Fruit fly (Drosophila melanogaster) whole organism, embryonic: ENCODE data around the gene Iyd.

Source experiments
- Antp ChIP-seq: fragments of 200-800 bp; sonication (Bioruptor generic); optimal IDR thresholded peaks from 3 replicates; lab custom pipeline; 2016; ENCODE audit warnings: missing biosample characterization, missing genetic modification characterization
- Bdp1 ChIP-seq: fragments of 200-800 bp; sonication (Bioruptor generic); optimal IDR thresholded peaks from 3 replicates; lab custom pipeline; 2016; ENCODE audit warnings: missing biosample characterization, missing genetic modification characterization
- Bgb ChIP-seq: fragments of 200-800 bp; sonication (Bioruptor generic); IDR thresholded peaks from 2 replicates; pipeline ENCODE4 v1.3.6; 2022; ENCODE audit warnings: missing biosample characterization, missing genetic modification characterization; ENCODE audit not compliant: partially characterized antibody
- CG1024 ChIP-seq: fragments of 200-800 bp; sonication (Bioruptor generic); IDR thresholded peaks from 2 replicates; pipeline ENCODE4 v1.3.6; 2022; ENCODE audit warnings: missing biosample characterization, missing genetic modification characterization
- CG10274 ChIP-seq: fragments of 200-800 bp; sonication (Bioruptor generic); optimal IDR thresholded peaks from 3 replicates; lab custom pipeline; 2017; ENCODE audit warnings: missing biosample characterization, mild to moderate bottlenecking, missing genetic modification characterization
- CG11093 ChIP-seq: fragments of 200-800 bp; sonication (Bioruptor generic); IDR thresholded peaks from 3 replicates; pipeline ENCODE4 v1.3.6; 2022; ENCODE audit warnings: missing biosample characterization, missing genetic modification characterization
- CG11504 ChIP-seq: fragments of 200-800 bp; sonication (Bioruptor generic); optimal IDR thresholded peaks from 3 replicates; lab custom pipeline; 2019; ENCODE audit warnings: missing biosample characterization, mild to moderate bottlenecking, missing genetic modification characterization, moderate library complexity
- CG11696 ChIP-seq: fragments of 200-800 bp; sonication (Bioruptor generic); IDR thresholded peaks from 2 replicates; pipeline ENCODE4 v1.3.6; 2022; ENCODE audit warnings: missing biosample characterization, missing genetic modification characterization
- CG12155 ChIP-seq: fragments of 200-800 bp; sonication (Bioruptor generic); optimal IDR thresholded peaks from 3 replicates; lab custom pipeline; 2016; ENCODE audit warnings: missing biosample characterization, missing genetic modification characterization
- CG13296 ChIP-seq: fragments of 200-800 bp; sonication (Bioruptor generic); optimal IDR thresholded peaks from 3 replicates; lab custom pipeline; 2018; ENCODE audit warnings: missing biosample characterization, mild to moderate bottlenecking, missing genetic modification characterization
- CG15514 ChIP-seq: fragments of 200-800 bp; sonication (Bioruptor generic); optimal IDR thresholded peaks from 3 replicates; lab custom pipeline; 2017; ENCODE audit warnings: missing biosample characterization, missing genetic modification characterization, mild to moderate bottlenecking, moderate library complexity, missing genetic modification reagents
- CG1603 ChIP-seq: fragments of 200-800 bp; sonication (Bioruptor generic); optimal IDR thresholded peaks from 2 replicates; lab custom pipeline; 2019; ENCODE audit warnings: missing biosample characterization, mild to moderate bottlenecking, missing genetic modification characterization, moderate library complexity
- CG17186 ChIP-seq: fragments of 200-800 bp; sonication (Bioruptor generic); optimal IDR thresholded peaks from 3 replicates; lab custom pipeline; 2017; ENCODE audit warnings: missing biosample characterization, missing genetic modification reagents, missing genetic modification characterization
- CG1832 ChIP-seq: fragments of 200-800 bp; sonication (Bioruptor generic); optimal IDR thresholded peaks from 2 replicates; lab custom pipeline; 2017; ENCODE audit warnings: missing biosample characterization, mild to moderate bottlenecking, missing genetic modification characterization, inconsistent platforms
- CG2116 ChIP-seq: fragments of 200-800 bp; sonication (Bioruptor generic); optimal IDR thresholded peaks from 3 replicates; lab custom pipeline; 2018; ENCODE audit warnings: missing biosample characterization, mild to moderate bottlenecking, missing genetic modification characterization
- CG3065 ChIP-seq: fragments of 200-800 bp; sonication (Bioruptor generic); optimal IDR thresholded peaks from 2 replicates; lab custom pipeline; 2016; ENCODE audit warnings: missing biosample characterization, missing genetic modification characterization
- CG31224 ChIP-seq: fragments of 200-800 bp; sonication (Bioruptor generic); IDR thresholded peaks from 2 replicates; pipeline ENCODE4 v1.3.6; 2022; ENCODE audit warnings: missing biosample characterization, missing genetic modification characterization
- CG32772 ChIP-seq: fragments of 200-800 bp; sonication (Bioruptor generic); IDR thresholded peaks from 2 replicates; pipeline ENCODE4 v1.3.6; 2022; ENCODE audit warnings: missing biosample characterization, missing genetic modification characterization
- CG34224 ChIP-seq: fragments of 200-800 bp; sonication (Bioruptor generic); IDR thresholded peaks from 3 replicates; pipeline ENCODE4 v1.3.6; 2022; ENCODE audit warnings: missing biosample characterization, missing genetic modification characterization; ENCODE audit not compliant: partially characterized antibody
- CG5245 ChIP-seq: fragments of 200-800 bp; sonication (Bioruptor generic); optimal IDR thresholded peaks from 3 replicates; lab custom pipeline; 2016; ENCODE audit warnings: missing biosample characterization, missing genetic modification characterization
- CG6654 ChIP-seq: fragments of 200-800 bp; sonication (Bioruptor generic); optimal IDR thresholded peaks from 2 replicates; lab custom pipeline; 2017; ENCODE audit warnings: missing biosample characterization, mild to moderate bottlenecking, missing genetic modification characterization
- CG7928 ChIP-seq: fragments of 200-800 bp; sonication (Bioruptor generic); optimal IDR thresholded peaks from 2 replicates; lab custom pipeline; 2017; ENCODE audit warnings: missing biosample characterization, mild to moderate bottlenecking, missing genetic modification characterization
- CG8478 ChIP-seq: fragments of >200 bp; optimal IDR thresholded peaks from 2 replicates; lab custom pipeline; 2018
- CG8924 ChIP-seq: fragments of 200-800 bp; optimal IDR thresholded peaks from 3 replicates; lab custom pipeline; 2019; ENCODE audit warnings: missing biosample characterization, mild to moderate bottlenecking, missing genetic modification characterization, moderate library complexity
- CG9437 ChIP-seq: fragments of 200-800 bp; sonication (Bioruptor generic); optimal IDR thresholded peaks from 2 replicates; lab custom pipeline; 2018; ENCODE audit warnings: missing biosample characterization, mild to moderate bottlenecking, missing genetic modification characterization
- CrebB ChIP-seq: fragments of 200-800 bp; sonication (Bioruptor generic); optimal IDR thresholded peaks from 3 replicates; lab custom pipeline; 2018; ENCODE audit warnings: missing biosample characterization, mild to moderate bottlenecking, missing genetic modification characterization
- Doc2 ChIP-seq: fragments of 200-800 bp; sonication (Bioruptor generic); IDR thresholded peaks from 2 replicates; pipeline ENCODE4 v1.3.6; 2022; ENCODE audit warnings: missing biosample characterization, missing genetic modification characterization
- HLH4C ChIP-seq: fragments of 200-800 bp; sonication (Bioruptor generic); IDR thresholded peaks from 3 replicates; pipeline ENCODE4 v1.3.6; 2022; ENCODE audit warnings: missing biosample characterization, missing genetic modification characterization; ENCODE audit not compliant: partially characterized antibody
- Hand ChIP-seq: fragments of 200-800 bp; sonication (Bioruptor generic); optimal IDR thresholded peaks from 2 replicates; lab custom pipeline; 2017; ENCODE audit warnings: mild to moderate bottlenecking, missing biosample characterization, missing genetic modification reagents, missing genetic modification characterization
- NK7.1 ChIP-seq: fragments of 200-800 bp; sonication (Bioruptor generic); optimal IDR thresholded peaks from 3 replicates; lab custom pipeline; 2016; ENCODE audit warnings: missing biosample characterization, missing genetic modification characterization
- Poxn ChIP-seq: fragments of 200-800 bp; sonication (Bioruptor generic); IDR thresholded peaks from 2 replicates; pipeline ENCODE4 v1.3.6; 2022; ENCODE audit warnings: missing biosample characterization, missing genetic modification characterization
- Ravus ChIP-seq: fragments of 200-800 bp; sonication (Bioruptor generic); IDR thresholded peaks from 2 replicates; pipeline ENCODE4 v1.3.6; 2022; ENCODE audit warnings: missing biosample characterization, missing genetic modification characterization
- Rx ChIP-seq: fragments of 200-800 bp; sonication (Bioruptor generic); IDR thresholded peaks from 2 replicates; pipeline ENCODE4 v1.3.6; 2022; ENCODE audit warnings: missing biosample characterization, missing genetic modification characterization
- Trl ChIP-seq, 3 experiments: fragments of >200 bp in 2 of 3; fragments of 200-800 bp in 1 of 3; sonication (Bioruptor generic) in 1 of 3; optimal IDR thresholded peaks; 2 replicates in 1 of 3; 3 replicates in 2 of 3; lab custom pipeline; 2016 to 2017; ENCODE audit warnings: missing biosample characterization in 1 of 3, missing genetic modification characterization in 1 of 3
- Usf ChIP-seq: fragments of 200-800 bp; sonication (Bioruptor generic); optimal IDR thresholded peaks from 2 replicates; lab custom pipeline; 2017; ENCODE audit warnings: missing genotype, missing biosample characterization, missing genetic modification characterization
- ac ChIP-seq: fragments of 200-800 bp; sonication (Bioruptor generic); optimal IDR thresholded peaks from 3 replicates; lab custom pipeline; 2017; ENCODE audit warnings: missing biosample characterization, mild to moderate bottlenecking, missing genetic modification characterization
- ap ChIP-seq: fragments of 200-800 bp; sonication (Bioruptor generic); IDR thresholded peaks from 2 replicates; pipeline ENCODE4 v1.3.6; 2022; ENCODE audit warnings: missing biosample characterization, missing genetic modification characterization
- br ChIP-seq: fragments of >200 bp; optimal IDR thresholded peaks from 2 replicates; lab custom pipeline; 2017
- crp ChIP-seq, 2 experiments: fragments of 200-800 bp; sonication (Bioruptor generic); optimal IDR thresholded peaks; 2 replicates in 1 of 2; 3 replicates in 1 of 2; lab custom pipeline; 2017; ENCODE audit warnings: missing biosample characterization in 2 of 2, missing genetic modification characterization in 2 of 2, mild to moderate bottlenecking in 1 of 2, moderate library complexity in 1 of 2
- ewg ChIP-seq: fragments of 200-800 bp; sonication (Bioruptor generic); optimal IDR thresholded peaks from 3 replicates; lab custom pipeline; 2017; ENCODE audit warnings: mild to moderate bottlenecking, missing biosample characterization, missing genetic modification reagents, missing genetic modification characterization
- hkb ChIP-seq, 2 experiments: fragments of 200-800 bp in 1 of 2; fragments of >200 bp in 1 of 2; sonication (Bioruptor generic) in 1 of 2; IDR thresholded peaks in 1 of 2; optimal IDR thresholded peaks in 1 of 2; 2 replicates each; pipeline versions ENCODE4 v1.3.6 to Lab custom; 2017 to 2022; ENCODE audit warnings: missing biosample characterization in 1 of 2, missing genetic modification characterization in 1 of 2
- jumu ChIP-seq: fragments of 200-800 bp; sonication (Bioruptor generic); optimal IDR thresholded peaks from 3 replicates; lab custom pipeline; 2016; ENCODE audit warnings: missing biosample characterization, missing genetic modification characterization
- luna ChIP-seq: fragments of 200-800 bp; sonication (Bioruptor generic); optimal IDR thresholded peaks from 2 replicates; lab custom pipeline; 2016; ENCODE audit warnings: missing biosample characterization, missing genetic modification characterization
- mld ChIP-seq: fragments of 200-800 bp; sonication (Bioruptor generic); IDR thresholded peaks from 3 replicates; pipeline ENCODE4 v1.3.6; 2022; ENCODE audit warnings: missing biosample characterization, missing genetic modification characterization; ENCODE audit not compliant: partially characterized antibody
- nau ChIP-seq: fragments of 200-800 bp; sonication (Bioruptor generic); optimal IDR thresholded peaks from 3 replicates; lab custom pipeline; 2017; ENCODE audit warnings: missing biosample characterization, mild to moderate bottlenecking, missing genetic modification characterization, missing genetic modification reagents
- org-1 ChIP-seq: fragments of 200-800 bp; sonication (Bioruptor generic); optimal IDR thresholded peaks from 2 replicates; lab custom pipeline; 2017; ENCODE audit warnings: missing biosample characterization, missing genetic modification characterization
- pan ChIP-seq, 4 experiments: fragments of >200 bp in 3 of 4; fragments of 200-800 bp in 1 of 4; sonication (Bioruptor generic) in 1 of 4; optimal IDR thresholded peaks in 3 of 4; IDR thresholded peaks in 1 of 4; 2 replicates each; pipeline versions ENCODE4 v1.3.6 to Lab custom; 2017 to 2022; ENCODE audit warnings: missing biosample characterization in 2 of 4, missing genetic modification characterization in 2 of 4, mixed read lengths in 1 of 4
- pho ChIP-seq: fragments of 200-800 bp; sonication (Bioruptor generic); optimal IDR thresholded peaks from 2 replicates; lab custom pipeline; 2016; ENCODE audit warnings: missing biosample characterization, missing genetic modification characterization
- repo ChIP-seq: fragments of 200-800 bp; sonication (Bioruptor generic); optimal IDR thresholded peaks from 2 replicates; lab custom pipeline; 2016; ENCODE audit warnings: missing biosample characterization, missing genetic modification characterization
- slbo ChIP-seq: fragments of 200-800 bp; sonication (Bioruptor generic); IDR thresholded peaks from 2 replicates; pipeline ENCODE4 v1.3.6; 2022; ENCODE audit warnings: missing biosample characterization, missing genetic modification characterization
- unc-4 ChIP-seq: fragments of 200-800 bp; sonication (Bioruptor generic); IDR thresholded peaks from 2 replicates; pipeline ENCODE4 v1.3.6; 2022; ENCODE audit warnings: missing biosample characterization, missing genetic modification characterization; ENCODE audit not compliant: partially characterized antibody
- zen ChIP-seq: fragments of 200-800 bp; sonication (Bioruptor generic); optimal IDR thresholded peaks from 3 replicates; lab custom pipeline; 2018; ENCODE audit warnings: missing biosample characterization, mild to moderate bottlenecking, missing genetic modification characterization, moderate library complexity
- zf30C ChIP-seq: fragments of 200-800 bp; sonication (Bioruptor generic); optimal IDR thresholded peaks from 3 replicates; lab custom pipeline; 2018; ENCODE audit warnings: missing biosample characterization, mild to moderate bottlenecking, missing genetic modification characterization

Iyd gene

DNA sequence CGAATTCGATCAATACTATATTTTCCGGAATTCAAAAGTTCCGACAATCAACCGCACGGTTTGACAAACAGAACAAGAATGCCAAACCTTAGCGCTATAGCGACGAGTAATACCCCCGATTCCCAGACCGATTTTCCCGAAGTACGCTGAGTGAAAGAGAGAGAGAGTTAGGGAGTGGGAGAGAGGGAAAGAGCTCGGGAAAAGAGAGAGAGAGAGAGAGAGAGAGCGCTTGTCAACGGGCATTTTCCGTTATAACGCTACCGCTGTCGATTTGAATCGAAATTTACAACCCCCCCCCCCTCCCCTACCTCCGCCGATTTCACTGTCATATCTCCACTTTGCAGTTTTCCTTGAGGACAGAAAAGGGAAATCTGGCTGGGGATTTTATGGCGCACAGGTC, 49.5 kb downstream of the Iyd start (continued):
- TF ChIP-seq CrebB (no peak), Ravus (no peak), Rx (no peak), zf30C (no peak), CG8924 (tag; lab: Kevin White, UChicago) (no peak), CG1603 (tag; lab: Kevin White, UChicago) (no peak), CG13296 (GFP tag; lab: Kevin White, UChicago) (no peak), CG11093 (no peak), hkb (optimal IDR thresholded peaks at IDR 0.05; lab: Kevin White, UChicago) (no peak), hkb (GFP tag; IDR thresholded peaks at IDR 0.05; lab: Robert Waterston, UW) (no peak), CG11696 (GFP tag; lab: Robert Waterston, UW) (no peak), mld (GFP tag; lab: Robert Waterston, UW) (no peak), Trl (optimal IDR thresholded peaks at IDR 0.05; lab: Kevin White, UChicago) (peak; percentile 72 to 94), Trl (GFP tag; optimal IDR thresholded peaks at IDR 0.05; lab: Kevin White, UChicago) (no peak), ac (GFP tag; lab: Kevin White, UChicago) (no peak), CG2116 (no peak), unc-4 (no peak), Bdp1 (GFP tag; lab: Kevin White, UChicago) (no peak), CG17186 (no peak), Bgb (no peak), CG12155 (GFP tag; lab: Kevin White, UChicago) (no peak), HLH4C (no peak), CG5245 (GFP tag; lab: Kevin White, UChicago) (no peak), CG34224 (GFP tag; lab: Robert Waterston, UW) (no peak), CG3065 (GFP tag; lab: Kevin White, UChicago) (no peak), crp (GFP tag; optimal IDR thresholded peaks at IDR 0.05; lab: Kevin White, UChicago) (no peak), slbo (GFP tag; lab: Robert Waterston, UW) (no peak), CG8478 (no peak), Doc2 (GFP tag; lab: Robert Waterston, UW) (no peak), org-1 (GFP tag; lab: Kevin White, UChicago) (no peak), CG15514 (GFP tag; lab: Kevin White, UChicago) (no peak), repo (GFP tag; lab: Kevin White, UChicago) (no peak), CG6654 (GFP tag; lab: Kevin White, UChicago) (no peak), Antp (GFP tag; lab: Kevin White, UChicago) (no peak), Poxn (GFP tag; lab: Robert Waterston, UW) (no peak)

DNA sequence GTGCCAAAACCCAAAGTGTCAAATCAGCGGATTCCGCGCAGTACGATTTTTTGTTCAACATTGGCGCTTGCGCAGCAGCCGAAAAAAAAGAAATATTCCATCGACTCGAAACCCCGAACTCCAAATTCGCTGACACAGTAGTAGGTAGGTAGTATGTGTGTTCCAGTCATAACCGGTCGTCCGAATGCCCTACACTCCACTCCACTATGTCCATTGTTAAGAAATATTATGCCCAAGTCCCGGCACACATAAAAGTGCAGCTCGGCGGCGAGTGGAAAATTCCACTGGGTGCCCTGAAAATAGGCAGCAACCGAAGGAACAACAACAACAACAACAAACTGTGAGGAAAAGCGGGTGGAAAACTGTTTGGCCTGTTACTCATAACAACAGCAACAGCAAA, 51.0 kb downstream of the Iyd start:
- TF ChIP-seq CG31224 (GFP tag; lab: Robert Waterston, UW) (peak; percentile 30; the same call in 1 of the 2 replicates), CG7928 (GFP tag; lab: Kevin White, UChicago) (no peak), CG10274 (GFP tag; lab: Kevin White, UChicago) (peak; percentile 97), Hand (no peak), luna (no peak), nau (GFP tag; lab: Kevin White, UChicago) (no peak), Usf (no peak), zen (no peak), NK7.1 (GFP tag; lab: Kevin White, UChicago) (no peak), pho (no peak), CG32772 (GFP tag; lab: Robert Waterston, UW) (no peak), br (lab: Kevin White, UChicago) (no peak), CG11504 (tag; lab: Kevin White, UChicago) (peak; percentile 3), ap (GFP tag; lab: Robert Waterston, UW) (no peak), CG9437 (GFP tag; lab: Kevin White, UChicago) (no peak), pan (optimal IDR thresholded peaks at IDR 0.05; lab: Kevin White, UChicago) (no peak), pan (GFP tag; optimal IDR thresholded peaks at IDR 0.05 in 1 of 2, IDR thresholded peaks at IDR 0.05 in 1 of 2) (peak in 1 of 2 experiments; percentile 31), ewg (peak; percentile 40), CG1024 (no peak), jumu (GFP tag; lab: Kevin White, UChicago) (no peak), CG1832 (GFP tag; lab: Kevin White, UChicago) (no peak)
